Worm (Caenorhabditis elegans): ENCODE measurements around the gene rib-1.
A peak's percentile ranks its signal among the peaks of the same experiment; 100 is the strongest.

DNA sequence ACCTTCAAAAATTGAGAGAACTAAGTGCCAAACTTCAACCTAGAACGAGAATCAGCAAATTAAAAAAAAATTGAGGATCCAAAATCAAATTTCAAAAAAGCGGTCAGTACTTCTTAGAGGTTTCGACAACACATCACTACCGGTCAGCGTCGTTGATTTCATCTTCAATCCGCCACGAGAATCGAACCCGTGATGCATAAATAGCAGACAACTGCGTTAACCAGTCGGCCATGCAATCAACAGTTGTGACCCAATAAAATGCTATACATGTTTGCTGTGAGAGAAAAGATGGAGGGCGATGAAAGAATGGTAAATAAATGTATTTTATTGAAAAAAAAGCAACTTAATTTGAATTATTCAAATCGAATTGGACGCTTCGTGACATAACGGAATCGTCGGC is 28.9 kb upstream of the rib-1 start:
- TF ChIP-seq F16B12.6 (tag; optimal IDR thresholded peaks at IDR 0.05) (peak; percentile 28), zag-1 (tag; optimal IDR thresholded peaks at IDR 0.05) (no peak), fos-1 (tag; optimal IDR thresholded peaks at IDR 0.05) (peak; percentile 73), nhr-11 (tag; optimal IDR thresholded peaks at IDR 0.05) (peak; percentile 29), mdl-1 (tag; optimal IDR thresholded peaks at IDR 0.05) (peak in 1 of 2 experiments; percentile 89), nhr-20 (tag; optimal IDR thresholded peaks at IDR 0.05) (peak; percentile 77), unc-98 (GFP tag; IDR thresholded peaks at IDR 0.05) (no peak), efl-1 (optimal IDR thresholded peaks at IDR 0.05) (peak; percentile 61 to 74), efl-1 (GFP tag; optimal IDR thresholded peaks at IDR 0.05 in 1 of 2) (peak; percentile 60 to 97), elt-3 (tag; optimal IDR thresholded peaks at IDR 0.05) (peak in 5 of 6 experiments; percentile 17 to 84 (median 58)), Y116A8C.19 (tag; optimal IDR thresholded peaks at IDR 0.05; ENCODE audit: borderline replicate concordance) (no peak), ceh-82 (tag; optimal IDR thresholded peaks at IDR 0.05) (peak; percentile 49 to 79 (median 65)), snpc-4 (tag; optimal IDR thresholded peaks at IDR 0.05) (no peak), xbp-1 (tag; optimal IDR thresholded peaks at IDR 0.05) (peak; percentile 76)

Data from whole organism, L1 larva.